In genomic region chrV:185694-186217, ce11 we compare ENCODE assay signal across 3 worm cellular contexts.
TF ChIP-seq lines count a peak whose summit lies in the region.

Gene arid-1, plus strand, starts transcription at chrV:186167.

TF ChIP-seq in whole organism, L1 larva, 84 proteins besides CTCF, POLR2A, EP300 and RAD21 (continued from another document):
- TF ChIP-seq lin-15B (tag; optimal IDR thresholded peaks at IDR 0.05; lab: Kevin White, UChicago) (peak; percentile 21), alr-1 (tag; optimal IDR thresholded peaks at IDR 0.05; lab: Kevin White, UChicago; ENCODE audit: borderline replicate concordance) (no peak), lin-35 (GFP tag; optimal IDR thresholded peaks at IDR 0.05; lab: Kevin White, UChicago) (peak; percentile 74 to 87), efl-1 (optimal IDR thresholded peaks at IDR 0.05; lab: Kevin White, UChicago) (peak; percentile 76 to 81), efl-1 (GFP tag; optimal IDR thresholded peaks at IDR 0.05 in 1 of 2; lab: Kevin White, UChicago) (peak; percentile 74 to 96), F16B12.6 (tag; optimal IDR thresholded peaks at IDR 0.05; lab: Kevin White, UChicago) (peak; percentile 44), nhr-90 (tag; optimal IDR thresholded peaks at IDR 0.05; lab: Kevin White, UChicago; ENCODE audit: poor library complexity) (peak; percentile 26), xbp-1 (tag; optimal IDR thresholded peaks at IDR 0.05; lab: Kevin White, UChicago) (peak; percentile 8), tlp-1 (tag; optimal IDR thresholded peaks at IDR 0.05; lab: Kevin White, UChicago) (no peak), ceh-63 (GFP tag; optimal IDR thresholded peaks at IDR 0.05; lab: Kevin White, UChicago) (no peak), lin-13 (GFP tag; optimal IDR thresholded peaks at IDR 0.05; lab: Kevin White, UChicago) (no peak), grh-1 (GFP tag; IDR thresholded peaks at IDR 0.05; lab: Robert Waterston, UW) (no peak), isw-1 (GFP tag; IDR thresholded peaks at IDR 0.05; lab: Robert Waterston, UW) (peak; percentile 9), ztf-4 (tag; optimal IDR thresholded peaks at IDR 0.05; lab: Kevin White, UChicago) (no peak), nhr-76 (tag; optimal IDR thresholded peaks at IDR 0.05; lab: Kevin White, UChicago) (no peak), hlh-17 (GFP tag; optimal IDR thresholded peaks at IDR 0.05; lab: Kevin White, UChicago; ENCODE audit: borderline replicate concordance) (no peak), snu-23 (GFP tag; optimal IDR thresholded peaks at IDR 0.05; lab: Kevin White, UChicago) (peak; percentile 61), C34B4.2 (tag; optimal IDR thresholded peaks at IDR 0.05; lab: Kevin White, UChicago) (no peak), Y116A8C.19 (tag; optimal IDR thresholded peaks at IDR 0.05; lab: Kevin White, UChicago; ENCODE audit: borderline replicate concordance) (no peak), nhr-12 (tag; optimal IDR thresholded peaks at IDR 0.05; lab: Kevin White, UChicago) (no peak), ceh-82 (tag; optimal IDR thresholded peaks at IDR 0.05; lab: Kevin White, UChicago) (peak in 2 of 3 experiments; percentile 0 to 44)

TF ChIP-seq in whole organism, L2 larva, 48 proteins besides CTCF, POLR2A, EP300 and RAD21 (continued from another document):
- TF ChIP-seq sem-4 (tag; optimal IDR thresholded peaks at IDR 0.05; lab: Kevin White, UChicago) (no peak), ceh-82 (tag; optimal IDR thresholded peaks at IDR 0.05; lab: Kevin White, UChicago) (no peak), nhr-6 (tag; optimal IDR thresholded peaks at IDR 0.05; lab: Kevin White, UChicago) (no peak)

TF ChIP-seq in whole organism, young adult, 124 proteins besides CTCF, POLR2A, EP300 and RAD21 (continued from another document):
- TF ChIP-seq zim-3 (tag; optimal IDR thresholded peaks at IDR 0.05; lab: Kevin White, UChicago) (no peak), ztf-6 (GFP tag; IDR thresholded peaks at IDR 0.05; lab: Robert Waterston, UW) (no peak), hmg-20 (GFP tag; IDR thresholded peaks at IDR 0.05; lab: Robert Waterston, UW) (no peak), egrh-3 (GFP tag; IDR thresholded peaks at IDR 0.05; lab: Robert Waterston, UW) (no peak; the same call in 1 of the 2 replicates), Y56A3A.18 (GFP tag; IDR thresholded peaks at IDR 0.05; lab: Robert Waterston, UW) (no peak), die-1 (tag; optimal IDR thresholded peaks at IDR 0.05; lab: Kevin White, UChicago) (no peak), B0261.1 (tag; optimal IDR thresholded peaks at IDR 0.05; lab: Kevin White, UChicago) (no peak), rec-8 (tag; optimal IDR thresholded peaks at IDR 0.05; lab: Kevin White, UChicago) (no peak), cebp-2 (GFP tag; IDR thresholded peaks at IDR 0.05; lab: Robert Waterston, UW) (no peak), ets-4 (GFP tag; optimal IDR thresholded peaks at IDR 0.05; lab: Kevin White, UChicago) (no peak), hlh-26 (GFP tag; conservative IDR thresholded peaks at IDR 0.05; lab: Robert Waterston, UW) (no peak), nhr-120 (GFP tag; IDR thresholded peaks at IDR 0.05; lab: Robert Waterston, UW) (no peak), egl-44 (GFP tag; IDR thresholded peaks at IDR 0.05; lab: Robert Waterston, UW) (no peak), C06A6.2 (GFP tag; conservative IDR thresholded peaks at IDR 0.05; lab: Robert Waterston, UW) (no peak), Y53G8AR.9 (GFP tag; conservative IDR thresholded peaks at IDR 0.05; lab: Robert Waterston, UW) (no peak), T26A5.8 (tag; optimal IDR thresholded peaks at IDR 0.05; lab: Kevin White, UChicago) (no peak), egl-18 (GFP tag; IDR thresholded peaks at IDR 0.05; lab: Robert Waterston, UW) (no peak), lin-35 (GFP tag; optimal IDR thresholded peaks at IDR 0.05; lab: Kevin White, UChicago) (peak in 1 of 3 experiments; percentile 39), Y53F4B.3 (GFP tag; IDR thresholded peaks at IDR 0.05; lab: Robert Waterston, UW) (no peak), F57A8.1 (GFP tag; optimal IDR thresholded peaks at IDR 0.05; lab: Kevin White, UChicago) (no peak), mxl-1 (tag; optimal IDR thresholded peaks at IDR 0.05; lab: Kevin White, UChicago) (no peak), F39B2.1 (GFP tag; IDR thresholded peaks at IDR 0.05; lab: Robert Waterston, UW) (no peak), fkh-3 (tag; optimal IDR thresholded peaks at IDR 0.05; lab: Kevin White, UChicago) (no peak), sea-2 (GFP tag; IDR thresholded peaks at IDR 0.05; lab: Robert Waterston, UW) (no peak), rcor-1 (GFP tag; IDR thresholded peaks at IDR 0.05; lab: Robert Waterston, UW) (0 out of 2 replicates have a peak, but pooled peaks have one; percentile 39), bed-1 (GFP tag; IDR thresholded peaks at IDR 0.05; lab: Robert Waterston, UW) (no peak), snpc-4 (GFP tag; optimal IDR thresholded peaks at IDR 0.05; lab: Kevin White, UChicago) (no peak), snpc-4 (tag; optimal IDR thresholded peaks at IDR 0.05; lab: Kevin White, UChicago) (peak in 3 of 4 experiments; percentile 8 to 27 (median 17)), ztf-18 (tag; optimal IDR thresholded peaks at IDR 0.05; lab: Kevin White, UChicago) (peak; percentile 62), hmg-1.2 (GFP tag; IDR thresholded peaks at IDR 0.05; lab: Robert Waterston, UW) (peak; percentile 99), ztf-22 (GFP tag; optimal IDR thresholded peaks at IDR 0.05; lab: Kevin White, UChicago) (no peak), lsy-27 (tag; optimal IDR thresholded peaks at IDR 0.05; lab: Kevin White, UChicago; ENCODE audit: borderline replicate concordance, insufficient read depth) (no peak), madf-3 (GFP tag; IDR thresholded peaks at IDR 0.05; lab: Robert Waterston, UW) (no peak), hrde-1 (tag; optimal IDR thresholded peaks at IDR 0.05; lab: Kevin White, UChicago; ENCODE audit: borderline replicate concordance) (no peak), madf-10 (tag; optimal IDR thresholded peaks at IDR 0.05; lab: Kevin White, UChicago) (peak; percentile 47), ceh-100 (GFP tag; IDR thresholded peaks at IDR 0.05; lab: Robert Waterston, UW) (peak; percentile 57), ceh-40 (GFP tag; IDR thresholded peaks at IDR 0.05; lab: Robert Waterston, UW) (no peak), him-1 (tag; optimal IDR thresholded peaks at IDR 0.05; lab: Kevin White, UChicago) (peak; percentile 37), Y67H2A.10 (GFP tag; conservative IDR thresholded peaks at IDR 0.05; lab: Robert Waterston, UW) (no peak)
